Worm (Caenorhabditis elegans) whole organism, midembryonic: ENCODE measurements around the gene srw-103.

Source experiments
- cog-1 ChIP-seq: sonication (generic microtip); optimal IDR thresholded peaks from 2 replicates; lab custom pipeline; 2016; ENCODE audit warnings: missing genetic modification characterization, missing compliant biosample characterization
- flt-1 ChIP-seq: fragments of 200-800 bp; sonication (Bioruptor generic); IDR thresholded peaks from 2 replicates; pipeline ENCODE4 v1.3.6; 2022; ENCODE audit warnings: missing genetic modification characterization, missing compliant biosample characterization
- klf-2 ChIP-seq: fragments of 200-800 bp; sonication (Bioruptor generic); conservative IDR thresholded peaks from 2 replicates; pipeline ENCODE4 v1.3.6; 2022; ENCODE audit warnings: missing genetic modification reagents, missing genetic modification characterization, missing compliant biosample characterization
- med-1 ChIP-seq: sonication (generic microtip); optimal IDR thresholded peaks from 2 replicates; lab custom pipeline; 2017; ENCODE audit warnings: missing genetic modification characterization, mild to moderate bottlenecking, missing compliant biosample characterization, antibody characterized with exemption, missing genetic modification reagents; ENCODE audit not compliant: insufficient read depth
- ref-1 ChIP-seq: fragments of 200-800 bp; sonication (Bioruptor generic); conservative IDR thresholded peaks from 2 replicates; pipeline ENCODE4 v1.3.6; 2022; ENCODE audit warnings: missing genetic modification reagents, missing genetic modification characterization, missing compliant biosample characterization
- tab-1 ChIP-seq: fragments of 200-800 bp; sonication (Bioruptor generic); IDR thresholded peaks from 2 replicates; pipeline ENCODE4 v1.3.6; 2022; ENCODE audit warnings: missing genetic modification characterization, missing compliant biosample characterization

DNA sequence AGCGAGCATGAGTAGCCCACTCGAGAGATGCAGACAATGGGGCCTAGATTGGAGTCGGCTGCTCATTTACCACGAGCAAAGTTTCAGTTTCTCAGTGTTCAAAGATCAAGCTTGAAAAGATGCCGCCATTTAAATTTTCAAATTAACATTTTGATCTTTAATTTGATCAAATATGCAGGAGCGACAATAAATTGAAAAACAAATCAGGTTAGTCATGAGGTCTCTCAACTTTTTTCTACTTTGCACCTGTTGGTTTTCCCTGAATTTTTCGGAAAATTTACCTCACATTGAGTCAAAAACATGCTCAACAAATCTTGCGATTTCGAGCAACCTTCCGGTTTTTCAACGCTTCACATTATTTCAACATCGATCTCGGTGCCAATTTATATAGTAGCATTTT, 31.7 kb upstream of the srw-103 start, which contains the start of gene srh-5:
- TF ChIP-seq flt-1 (GFP tag; lab: Robert Waterston, UW) (no peak), med-1 (GFP tag; lab: Kevin White, UChicago) (no peak), cog-1 (tag; lab: Kevin White, UChicago) (no peak), klf-2 (GFP tag; lab: Robert Waterston, UW) (no peak), tab-1 (GFP tag; lab: Robert Waterston, UW) (no peak), ref-1 (no peak)
